Worm (Caenorhabditis elegans) whole organism, L4 larva: ENCODE data around the gene T05A7.6.
"Not testable (repeated sequence)": the region's sequence is repeated elsewhere in the genome, so short reads cannot be mapped to it uniquely, and the experiment has no call there.

Experiments
- D1046.2 ChIP-seq: fragments of 200-800 bp; sonication (Bioruptor generic); IDR thresholded peaks from 2 replicates; pipeline ENCODE4 v1.3.6; 2022; ENCODE audit warnings: missing genetic modification characterization, missing compliant biosample characterization
- F37D6.2 ChIP-seq: sonication (generic microtip); optimal IDR thresholded peaks from 2 replicates; lab custom pipeline; 2016; ENCODE audit warnings: mild to moderate bottlenecking, missing genetic modification characterization, missing compliant biosample characterization
- F49E8.2 ChIP-seq: sonication (generic microtip); optimal IDR thresholded peaks from 2 replicates; lab custom pipeline; 2016; ENCODE audit warnings: missing compliant biosample characterization, mild to moderate bottlenecking, missing genetic modification characterization, borderline replicate concordance
- T26A8.4 ChIP-seq: fragments of 200-800 bp; sonication (Bioruptor generic); IDR thresholded peaks from 2 replicates; pipeline ENCODE4 v1.3.6; 2022; ENCODE audit warnings: missing genetic modification characterization, missing compliant biosample characterization
- Y48G9A.11 ChIP-seq: fragments of 200-800 bp; sonication (Bioruptor generic); IDR thresholded peaks from 2 replicates; pipeline ENCODE4 v1.3.6; 2022; ENCODE audit warnings: missing genetic modification reagents, missing genetic modification characterization, missing compliant biosample characterization
- ZK337.2 ChIP-seq: fragments of 200-800 bp; sonication (Bioruptor generic); IDR thresholded peaks from 2 replicates; pipeline ENCODE4 v1.3.6; 2022; ENCODE audit warnings: missing genetic modification reagents, missing genetic modification characterization, missing compliant biosample characterization
- arid-1 ChIP-seq: fragments of 200-800 bp; sonication (Bioruptor generic); conservative IDR thresholded peaks from 2 replicates; pipeline ENCODE4 v1.3.6; 2022; ENCODE audit warnings: missing genetic modification reagents, missing genetic modification characterization, missing compliant biosample characterization
- ceh-20 ChIP-seq: fragments of 200-800 bp; sonication (Bioruptor generic); IDR thresholded peaks from 2 replicates; pipeline ENCODE4 v1.3.6; 2022; ENCODE audit warnings: missing genetic modification reagents, missing genetic modification characterization, missing compliant biosample characterization
- ceh-28 ChIP-seq: fragments of 150-350 bp; optimal IDR thresholded peaks from 2 replicates; lab custom pipeline; 2014; ENCODE audit warnings: missing biosample characterization, missing genetic modification reagents, missing genetic modification characterization
- ceh-44 ChIP-seq: fragments of 200-800 bp; sonication (Bioruptor generic); IDR thresholded peaks from 2 replicates; pipeline ENCODE4 v1.3.6; 2022; ENCODE audit warnings: missing genetic modification reagents, missing genetic modification characterization, missing compliant biosample characterization
- ctbp-1 ChIP-seq: fragments of 200-800 bp; sonication (Bioruptor generic); IDR thresholded peaks from 2 replicates; pipeline ENCODE4 v1.3.6; 2022; ENCODE audit warnings: missing genetic modification reagents, missing genetic modification characterization, missing compliant biosample characterization
- daf-16 ChIP-seq, 3 experiments: sonication (generic microtip); optimal IDR thresholded peaks; 2 replicates each; lab custom pipeline; 2016 to 2017; ENCODE audit warnings: missing genetic modification characterization in 3 of 3, missing genetic modification reagents in 3 of 3, mild to moderate bottlenecking in 2 of 3, missing compliant biosample characterization in 2 of 3, missing biosample characterization in 1 of 3, moderate library complexity in 1 of 3
- dmd-6 ChIP-seq: fragments of 200-800 bp; sonication (Bioruptor generic); IDR thresholded peaks from 2 replicates; pipeline ENCODE4 v1.3.6; 2022; ENCODE audit warnings: missing genetic modification reagents, missing genetic modification characterization, missing compliant biosample characterization
- dmd-9 ChIP-seq: fragments of 200-800 bp; sonication (Bioruptor generic); IDR thresholded peaks from 2 replicates; pipeline ENCODE4 v1.3.6; 2022; ENCODE audit warnings: missing genetic modification reagents, missing genetic modification characterization, missing compliant biosample characterization
- dve-1 ChIP-seq: sonication (generic microtip); optimal IDR thresholded peaks from 2 replicates; lab custom pipeline; 2017; ENCODE audit warnings: antibody characterized with exemption, mild to moderate bottlenecking, missing genetic modification characterization, missing compliant biosample characterization; ENCODE audit not compliant: insufficient read depth
- egl-43 ChIP-seq: fragments of 200-800 bp; sonication (Bioruptor generic); IDR thresholded peaks from 2 replicates; pipeline ENCODE4 v1.3.6; 2022; ENCODE audit warnings: missing genetic modification reagents, missing genetic modification characterization, missing compliant biosample characterization
- hif-1 ChIP-seq, 2 experiments: sonication (generic microtip); optimal IDR thresholded peaks; 2 replicates each; lab custom pipeline; 2016 to 2017; ENCODE audit warnings: missing compliant biosample characterization in 2 of 2, missing genetic modification characterization in 2 of 2, missing genetic modification reagents in 2 of 2, missing genotype in 2 of 2, mild to moderate bottlenecking in 1 of 2
- hlh-11 ChIP-seq: fragments of 200-800 bp; sonication (Bioruptor generic); optimal IDR thresholded peaks from 2 replicates; lab custom pipeline; 2018; ENCODE audit warnings: mild to moderate bottlenecking, missing genetic modification characterization, missing compliant biosample characterization
- hlh-30 ChIP-seq: sonication (generic microtip); optimal IDR thresholded peaks from 2 replicates; lab custom pipeline; 2017; ENCODE audit warnings: antibody characterized with exemption, mild to moderate bottlenecking, missing genetic modification characterization, missing compliant biosample characterization; ENCODE audit not compliant: insufficient read depth
- hmg-1.1 ChIP-seq: fragments of 200-800 bp; sonication (Bioruptor generic); IDR thresholded peaks from 2 replicates; pipeline ENCODE4 v1.3.6; 2022; ENCODE audit warnings: missing genetic modification reagents, missing genetic modification characterization, missing compliant biosample characterization
- lim-7 ChIP-seq: fragments of 200-800 bp; sonication (Bioruptor generic); IDR thresholded peaks from 2 replicates; pipeline ENCODE4 v1.3.6; 2022; ENCODE audit warnings: missing genetic modification characterization, missing compliant biosample characterization
- lin-1 ChIP-seq: fragments of 200-800 bp; sonication (Bioruptor generic); IDR thresholded peaks from 2 replicates; pipeline ENCODE4 v1.3.6; 2022; ENCODE audit warnings: missing genetic modification reagents, missing genetic modification characterization, missing compliant biosample characterization
- lin-13 ChIP-seq: fragments of 150-350 bp; optimal IDR thresholded peaks from 2 replicates; lab custom pipeline; 2014; ENCODE audit warnings: missing biosample characterization, missing genetic modification reagents, missing genetic modification characterization
- lin-15B ChIP-seq: fragments of 150-350 bp; sonication (generic microtip); optimal IDR thresholded peaks from 3 replicates; lab custom pipeline; 2014; ENCODE audit warnings: missing biosample characterization, missing genetic modification characterization
- lin-29 ChIP-seq: fragments of 200-800 bp; sonication (Bioruptor generic); IDR thresholded peaks from 2 replicates; pipeline ENCODE4 v1.3.6; 2022; ENCODE audit warnings: missing genetic modification reagents, missing genetic modification characterization, missing compliant biosample characterization
- lin-38 ChIP-seq: fragments of 200-800 bp; sonication (Bioruptor generic); IDR thresholded peaks from 2 replicates; pipeline ENCODE4 v1.3.6; 2022; ENCODE audit warnings: missing genetic modification reagents, missing genetic modification characterization, missing compliant biosample characterization
- lsy-2 ChIP-seq, 2 experiments: fragments of 150-350 bp in 1 of 2; sonication (generic microtip) in 1 of 2; optimal IDR thresholded peaks; 2 replicates each; lab custom pipeline; 2014 to 2017; ENCODE audit warnings: missing biosample characterization in 2 of 2, missing genetic modification characterization in 2 of 2
- madf-5 ChIP-seq, 2 experiments: fragments of 200-800 bp; sonication (Bioruptor generic); IDR thresholded peaks; 2 replicates each; pipeline ENCODE4 v1.3.6; 2022; ENCODE audit warnings: missing compliant biosample characterization in 2 of 2, missing genetic modification characterization in 2 of 2
- madf-9 ChIP-seq: fragments of 200-800 bp; sonication (Bioruptor generic); conservative IDR thresholded peaks from 2 replicates; pipeline ENCODE4 v1.3.6; 2022; ENCODE audit warnings: missing genetic modification reagents, missing genetic modification characterization, missing compliant biosample characterization
- mdl-1 ChIP-seq, 2 experiments: fragments of 150-350 bp in 1 of 2; sonication (generic microtip) in 1 of 2; optimal IDR thresholded peaks; 2 replicates each; lab custom pipeline; 2014 to 2017; ENCODE audit warnings: missing biosample characterization in 2 of 2, missing genetic modification characterization in 2 of 2
- mes-2 ChIP-seq: sonication (generic microtip); optimal IDR thresholded peaks from 2 replicates; lab custom pipeline; 2016; ENCODE audit warnings: missing genotype, mild to moderate bottlenecking, missing genetic modification characterization, missing compliant biosample characterization; ENCODE audit not compliant: poor library complexity, severe bottlenecking
- nhr-102 ChIP-seq: sonication (generic microtip); optimal IDR thresholded peaks from 2 replicates; lab custom pipeline; 2016; ENCODE audit warnings: mild to moderate bottlenecking, missing genetic modification characterization, moderate library complexity, missing compliant biosample characterization
- nhr-11 ChIP-seq: fragments of 150-350 bp; optimal IDR thresholded peaks from 2 replicates; lab custom pipeline; 2014; ENCODE audit warnings: missing biosample characterization, missing genetic modification characterization
- nhr-28 ChIP-seq: fragments of 150-350 bp; optimal IDR thresholded peaks from 2 replicates; lab custom pipeline; 2014; ENCODE audit warnings: missing biosample characterization, missing genetic modification characterization
- nhr-42 ChIP-seq: fragments of 200-800 bp; sonication (Bioruptor generic); IDR thresholded peaks from 2 replicates; pipeline ENCODE4 v1.3.6; 2022; ENCODE audit warnings: missing genetic modification characterization, missing compliant biosample characterization
- nhr-48 ChIP-seq: sonication (generic microtip); optimal IDR thresholded peaks from 2 replicates; lab custom pipeline; 2016; ENCODE audit warnings: mild to moderate bottlenecking, missing genetic modification characterization, missing compliant biosample characterization
- nhr-6 ChIP-seq: fragments of 150-350 bp; optimal IDR thresholded peaks from 2 replicates; lab custom pipeline; 2014; ENCODE audit warnings: missing biosample characterization, missing genetic modification characterization
- nhr-77 ChIP-seq: fragments of 150-350 bp; optimal IDR thresholded peaks from 2 replicates; lab custom pipeline; 2014; ENCODE audit warnings: missing biosample characterization, missing genetic modification characterization
- pha-4 ChIP-seq, 2 experiments: fragments of 150-350 bp in 1 of 2; fragments of 200-800 bp in 1 of 2; sonication (Bioruptor generic) in 1 of 2; IDR thresholded peaks in 1 of 2; optimal IDR thresholded peaks in 1 of 2; 2 replicates each; pipeline versions ENCODE4 v1.3.6 to Lab custom; 2014 to 2022; ENCODE audit warnings: missing genetic modification characterization in 2 of 2, missing genetic modification reagents in 2 of 2, missing biosample characterization in 1 of 2, missing compliant biosample characterization in 1 of 2
- php-3 ChIP-seq: fragments of 200-800 bp; sonication (Bioruptor generic); IDR thresholded peaks from 2 replicates; pipeline ENCODE4 v1.3.6; 2022; ENCODE audit warnings: missing genetic modification reagents, missing genetic modification characterization, missing compliant biosample characterization
- rbr-2 ChIP-seq: sonication (generic microtip); optimal IDR thresholded peaks from 2 replicates; lab custom pipeline; 2016; ENCODE audit warnings: missing genotype, missing genetic modification characterization, missing compliant biosample characterization
- set-16 ChIP-seq: fragments of 200-800 bp; sonication (Bioruptor generic); IDR thresholded peaks from 2 replicates; pipeline ENCODE4 v1.3.6; 2022; ENCODE audit warnings: missing genetic modification reagents, missing genetic modification characterization, missing compliant biosample characterization
- snpc-1.2 ChIP-seq: fragments of 200-800 bp; sonication (Bioruptor generic); IDR thresholded peaks from 2 replicates; pipeline ENCODE4 v1.3.6; 2022; ENCODE audit warnings: missing genetic modification reagents, missing genetic modification characterization, missing compliant biosample characterization
- spr-1 ChIP-seq: sonication (generic microtip); optimal IDR thresholded peaks from 2 replicates; lab custom pipeline; 2016; ENCODE audit warnings: mild to moderate bottlenecking, missing genetic modification characterization, missing compliant biosample characterization
- unc-130 ChIP-seq: sonication (generic microtip); optimal IDR thresholded peaks from 2 replicates; lab custom pipeline; 2016; ENCODE audit warnings: missing genetic modification reagents, missing genetic modification characterization, missing compliant biosample characterization
- vab-7 ChIP-seq: fragments of 200-800 bp; sonication (Bioruptor generic); IDR thresholded peaks from 2 replicates; pipeline ENCODE4 v1.3.6; 2022; ENCODE audit warnings: missing genetic modification reagents, missing genetic modification characterization, missing compliant biosample characterization
- zfp-3 ChIP-seq: fragments of 200-800 bp; sonication (Bioruptor generic); conservative IDR thresholded peaks from 2 replicates; pipeline ENCODE4 v1.3.6; 2022; ENCODE audit warnings: missing genetic modification reagents, missing genetic modification characterization, missing compliant biosample characterization

Gene T05A7.6

DNA sequence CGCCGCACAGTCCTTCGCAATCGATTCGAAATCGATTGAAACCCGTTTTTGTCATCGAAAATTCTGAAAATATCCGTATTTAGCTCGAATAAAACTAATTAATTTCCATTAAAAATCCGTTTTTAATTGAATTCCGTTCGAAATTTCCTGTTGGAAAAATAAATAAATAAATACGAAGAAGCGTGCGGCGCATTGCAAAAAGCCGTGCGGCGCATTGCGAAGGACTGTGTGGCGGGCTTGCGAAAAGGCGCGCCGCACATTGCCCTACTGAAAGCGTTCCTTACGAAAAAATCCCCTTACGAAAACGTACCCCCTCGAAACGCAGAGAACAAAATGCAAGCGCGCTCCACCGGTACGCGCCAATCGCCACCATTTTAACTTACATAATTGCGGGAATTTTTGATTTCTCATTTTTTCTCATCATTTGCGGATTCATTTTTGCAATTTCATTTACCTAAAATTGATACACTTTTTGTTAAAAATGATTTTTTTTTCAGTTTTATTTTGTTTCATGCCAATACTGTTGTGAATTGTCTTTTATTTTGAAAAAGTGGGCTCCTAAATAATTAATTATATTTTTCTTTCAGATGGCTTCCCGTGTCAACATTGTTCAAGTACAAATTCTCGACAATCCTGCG is 30.0 kb upstream of the T05A7.6 start, which contains the start of gene unc-85:
unc-85 (plus strand) TSS at position 588 of the 638 bp plus-strand sequence.
- peak; percentile 62; the same call in 1 of the 2 replicates for TF ChIP-seq lim-7 (GFP tag; lab: Robert Waterston, UW)
- TF ChIP-seq madf-5 (GFP tag; IDR thresholded peaks at IDR 0.05; lab: Robert Waterston, UW), result peak; percentile 53 to 61; a peak in 1 of 4 replicates
- TF ChIP-seq zfp-3 (GFP tag; lab: Robert Waterston, UW), result peak; percentile 85
- peak; percentile 23; the same call in 1 of the 2 replicates for TF ChIP-seq php-3 (GFP tag; lab: Robert Waterston, UW)
- peak; percentile 96 for TF ChIP-seq D1046.2 (GFP tag; lab: Robert Waterston, UW)
- peak; percentile 90 for TF ChIP-seq pha-4 (GFP tag; IDR thresholded peaks at IDR 0.05; lab: Robert Waterston, UW)
- TF ChIP-seq pha-4 (tag; optimal IDR thresholded peaks at IDR 0.05; lab: Kevin White, UChicago), result not testable (repeated sequence)
- peak; percentile 70 for TF ChIP-seq spr-1 (tag; lab: Kevin White, UChicago)
- peak; percentile 92 for TF ChIP-seq Y48G9A.11 (GFP tag; lab: Robert Waterston, UW)
- TF ChIP-seq set-16, result peak; percentile 79
- peak; percentile 87 for TF ChIP-seq mes-2 (tag; lab: Kevin White, UChicago)
- peak; percentile 55; the same call in 1 of the 2 replicates for TF ChIP-seq ZK337.2 (GFP tag; lab: Robert Waterston, UW)
- TF ChIP-seq ceh-20 (GFP tag; lab: Robert Waterston, UW), result peak; percentile 90
- TF ChIP-seq hif-1 (tag; optimal IDR thresholded peaks at IDR 0.05; lab: Kevin White, UChicago), result peak in 1 of 2 experiments; percentile 61
- peak; percentile 78 for TF ChIP-seq dmd-9 (GFP tag; lab: Robert Waterston, UW)
- TF ChIP-seq arid-1, result peak; percentile 87
- TF ChIP-seq dmd-6 (GFP tag; lab: Robert Waterston, UW), result peak; percentile 83
- peak; percentile 92 for TF ChIP-seq T26A8.4 (GFP tag; lab: Robert Waterston, UW)
- TF ChIP-seq nhr-102 (tag; lab: Kevin White, UChicago), result peak; percentile 81
- TF ChIP-seq lsy-2 (tag; optimal IDR thresholded peaks at IDR 0.05; lab: Kevin White, UChicago), result peak; percentile 71 to 83
- TF ChIP-seq rbr-2 (tag; lab: Kevin White, UChicago), result peak; percentile 78
- peak; percentile 67 for TF ChIP-seq lin-15B
- TF ChIP-seq hlh-30 (tag; lab: Kevin White, UChicago), result peak; percentile 44
- peak; percentile 90 for TF ChIP-seq ceh-44 (GFP tag; lab: Robert Waterston, UW)
- peak; percentile 23 for TF ChIP-seq nhr-77 (tag; lab: Kevin White, UChicago)
- TF ChIP-seq hmg-1.1 (GFP tag; lab: Robert Waterston, UW), result peak; percentile 93
- peak; percentile 79 for TF ChIP-seq madf-9 (GFP tag; lab: Robert Waterston, UW)
- peak; percentile 89 for TF ChIP-seq snpc-1.2 (GFP tag; lab: Robert Waterston, UW)
- peak; percentile 99 for TF ChIP-seq lin-38 (GFP tag; lab: Robert Waterston, UW)
- TF ChIP-seq egl-43 (GFP tag; lab: Robert Waterston, UW), result peak; percentile 82
- peak; percentile 80 for TF ChIP-seq unc-130 (GFP tag; lab: Kevin White, UChicago)
- TF ChIP-seq nhr-28 (tag; lab: Kevin White, UChicago), result peak; percentile 15
- TF ChIP-seq F37D6.2 (tag; lab: Kevin White, UChicago), result peak; percentile 49
- TF ChIP-seq lin-1 (GFP tag; lab: Robert Waterston, UW), result peak; percentile 88
- peak; percentile 43 for TF ChIP-seq nhr-11 (tag; lab: Kevin White, UChicago)
- TF ChIP-seq ctbp-1 (GFP tag; lab: Robert Waterston, UW), result peak; percentile 87
- TF ChIP-seq lin-13 (GFP tag; lab: Kevin White, UChicago), result peak; percentile 24
- TF ChIP-seq dve-1, result peak; percentile 56
- TF ChIP-seq mdl-1 (tag; optimal IDR thresholded peaks at IDR 0.05; lab: Kevin White, UChicago), result peak in 1 of 2 experiments; percentile 16
- TF ChIP-seq nhr-48 (tag; lab: Kevin White, UChicago), result peak; percentile 22
- TF ChIP-seq vab-7 (GFP tag; lab: Robert Waterston, UW), result peak; percentile 94
- TF ChIP-seq ceh-28, result peak; percentile 2
- peak; percentile 65; the same call in 1 of the 2 replicates for TF ChIP-seq lin-29
- TF ChIP-seq hlh-11, result peak; percentile 72
- peak; percentile 88 for TF ChIP-seq nhr-42 (GFP tag; lab: Robert Waterston, UW)
- peak in 1 of 2 experiments; percentile 41 for TF ChIP-seq daf-16 (GFP tag; optimal IDR thresholded peaks at IDR 0.05; lab: Kevin White, UChicago)
- peak; percentile 32 for TF ChIP-seq daf-16 (tag; optimal IDR thresholded peaks at IDR 0.05; lab: Kevin White, UChicago)
- peak; percentile 33 for TF ChIP-seq nhr-6 (tag; lab: Kevin White, UChicago)
- peak; percentile 60 for TF ChIP-seq F49E8.2 (tag; lab: Kevin White, UChicago)
